Fruit fly (Drosophila melanogaster) whole organism, embryonic: Measurements from ENCODE around the gene Hs2st.

ENCODE experiments used
- Adf1 ChIP-seq: fragments of 200-800 bp; sonication (Bioruptor generic); IDR thresholded peaks from 2 replicates; pipeline ENCODE4 v1.3.6; 2022; ENCODE audit warnings: missing biosample characterization, missing genetic modification characterization
- Blimp-1 ChIP-seq: fragments of 200-800 bp; sonication (Bioruptor generic); optimal IDR thresholded peaks from 3 replicates; lab custom pipeline; 2018; ENCODE audit warnings: missing biosample characterization, missing genetic modification characterization, mild to moderate bottlenecking, moderate library complexity, missing genetic modification reagents
- CG10431 ChIP-seq: fragments of 200-800 bp; sonication (Bioruptor generic); optimal IDR thresholded peaks from 3 replicates; lab custom pipeline; 2018; ENCODE audit warnings: missing biosample characterization, mild to moderate bottlenecking, missing genetic modification characterization
- CG10543 ChIP-seq: fragments of 200-800 bp; sonication (Bioruptor generic); optimal IDR thresholded peaks from 3 replicates; lab custom pipeline; 2017; ENCODE audit warnings: missing biosample characterization, mild to moderate bottlenecking, missing genetic modification characterization, moderate library complexity
- CG11085 ChIP-seq: fragments of 200-800 bp; sonication (Bioruptor generic); IDR thresholded peaks from 2 replicates; pipeline ENCODE4 v1.3.6; 2022; ENCODE audit warnings: missing biosample characterization, missing genetic modification characterization
- CG12391 ChIP-seq: fragments of 200-800 bp; sonication (Bioruptor generic); optimal IDR thresholded peaks from 3 replicates; lab custom pipeline; 2018; ENCODE audit warnings: missing biosample characterization, mild to moderate bottlenecking, missing genetic modification characterization, moderate library complexity
- CG14050 ChIP-seq: fragments of 200-800 bp; sonication (Bioruptor generic); IDR thresholded peaks from 3 replicates; pipeline ENCODE4 v1.3.6; 2022; ENCODE audit warnings: missing biosample characterization, missing genetic modification characterization
- CG17359 ChIP-seq: fragments of 200-800 bp; sonication (Bioruptor generic); optimal IDR thresholded peaks from 3 replicates; lab custom pipeline; 2018; ENCODE audit warnings: missing biosample characterization, mild to moderate bottlenecking, missing genetic modification characterization, moderate library complexity
- CG2202 ChIP-seq: fragments of 200-800 bp; sonication (Bioruptor generic); optimal IDR thresholded peaks from 2 replicates; lab custom pipeline; 2018; ENCODE audit warnings: missing biosample characterization, mild to moderate bottlenecking, missing genetic modification characterization
- CG2875 ChIP-seq: fragments of 200-800 bp; sonication (Bioruptor generic); optimal IDR thresholded peaks from 2 replicates; lab custom pipeline; 2017; ENCODE audit warnings: missing biosample characterization, mild to moderate bottlenecking, missing genetic modification characterization, missing genetic modification reagents
- CG30403 ChIP-seq: fragments of 200-800 bp; sonication (Bioruptor generic); optimal IDR thresholded peaks from 3 replicates; lab custom pipeline; 2016; ENCODE audit warnings: missing biosample characterization, missing genetic modification characterization
- CG3281 ChIP-seq: fragments of 200-800 bp; sonication (Bioruptor generic); optimal IDR thresholded peaks from 3 replicates; lab custom pipeline; 2017; ENCODE audit warnings: missing biosample characterization, mild to moderate bottlenecking, missing genetic modification characterization
- CG33213 ChIP-seq: fragments of 200-800 bp; sonication (Bioruptor generic); optimal IDR thresholded peaks from 3 replicates; lab custom pipeline; 2016; ENCODE audit warnings: missing biosample characterization, missing genetic modification characterization
- CG34422 ChIP-seq: fragments of 200-800 bp; sonication (Bioruptor generic); IDR thresholded peaks from 3 replicates; pipeline ENCODE4 v1.3.6; 2022; ENCODE audit warnings: missing biosample characterization, missing genetic modification characterization
- CG6854 ChIP-seq: fragments of 200-800 bp; sonication (Bioruptor generic); optimal IDR thresholded peaks from 3 replicates; lab custom pipeline; 2017; ENCODE audit warnings: missing biosample characterization, mild to moderate bottlenecking, missing genetic modification characterization
- CG9609 ChIP-seq: fragments of 200-800 bp; sonication (Bioruptor generic); optimal IDR thresholded peaks from 3 replicates; lab custom pipeline; 2016; ENCODE audit warnings: missing biosample characterization, missing genetic modification characterization
- CG9797 ChIP-seq: fragments of 200-800 bp; sonication (Bioruptor generic); optimal IDR thresholded peaks from 3 replicates; lab custom pipeline; 2018; ENCODE audit warnings: missing biosample characterization, mild to moderate bottlenecking, missing genetic modification characterization
- CG9932 ChIP-seq: fragments of 200-800 bp; sonication (Bioruptor generic); IDR thresholded peaks from 2 replicates; pipeline ENCODE4 v1.3.6; 2022; ENCODE audit warnings: missing biosample characterization, missing genetic modification characterization
- CTCF ChIP-seq: fragments of 200-800 bp; sonication (Bioruptor generic); optimal IDR thresholded peaks from 2 replicates; lab custom pipeline; 2017; ENCODE audit warnings: missing biosample characterization, mild to moderate bottlenecking, missing genetic modification characterization, moderate library complexity
- Elba2 ChIP-seq: fragments of 200-800 bp; sonication (Bioruptor generic); optimal IDR thresholded peaks from 3 replicates; lab custom pipeline; 2016; ENCODE audit warnings: missing biosample characterization, missing genetic modification characterization
- Fer1 ChIP-seq: fragments of 200-800 bp; sonication (Bioruptor generic); optimal IDR thresholded peaks from 2 replicates; lab custom pipeline; 2017; ENCODE audit warnings: missing biosample characterization, mild to moderate bottlenecking, missing genetic modification characterization
- Fer3 ChIP-seq: fragments of 200-800 bp; sonication (Bioruptor generic); optimal IDR thresholded peaks from 2 replicates; lab custom pipeline; 2018; ENCODE audit warnings: missing biosample characterization, mild to moderate bottlenecking, missing genetic modification characterization, moderate library complexity
- GATAe ChIP-seq: fragments of 200-800 bp; sonication (Bioruptor generic); conservative IDR thresholded peaks from 2 replicates; pipeline ENCODE4 v1.3.6; 2022; ENCODE audit warnings: missing biosample characterization, missing genetic modification characterization
- Gug ChIP-seq: fragments of 200-800 bp; sonication (Bioruptor generic); IDR thresholded peaks from 4 replicates; pipeline ENCODE4 v1.3.6; 2022; ENCODE audit warnings: missing biosample characterization, missing genetic modification characterization
- Lim3 ChIP-seq: fragments of 200-800 bp; sonication (Bioruptor generic); IDR thresholded peaks from 2 replicates; pipeline ENCODE4 v1.3.6; 2022; ENCODE audit warnings: missing biosample characterization, missing genetic modification characterization
- Lpt ChIP-seq: fragments of >200 bp; optimal IDR thresholded peaks from 2 replicates; lab custom pipeline; 2018; ENCODE audit warnings: missing biosample characterization, missing genetic modification characterization
- MTF-1 ChIP-seq: fragments of 200-800 bp; sonication (Bioruptor generic); optimal IDR thresholded peaks from 2 replicates; lab custom pipeline; 2018; ENCODE audit warnings: missing biosample characterization, mild to moderate bottlenecking, missing genetic modification characterization, borderline replicate concordance
- Neu2 ChIP-seq: fragments of 200-800 bp; sonication (Bioruptor generic); optimal IDR thresholded peaks from 3 replicates; lab custom pipeline; 2016; ENCODE audit warnings: missing biosample characterization, missing genetic modification characterization, borderline replicate concordance
- Nf-YC ChIP-seq: fragments of 200-800 bp; optimal IDR thresholded peaks from 3 replicates; lab custom pipeline; 2019; ENCODE audit warnings: missing biosample characterization, mild to moderate bottlenecking, missing genetic modification characterization, moderate library complexity
- Optix ChIP-seq: fragments of 200-800 bp; sonication (Bioruptor generic); IDR thresholded peaks from 3 replicates; pipeline ENCODE4 v1.3.6; 2022; ENCODE audit warnings: missing biosample characterization, missing genetic modification characterization
- ac ChIP-seq: fragments of 200-800 bp; sonication (Bioruptor generic); optimal IDR thresholded peaks from 3 replicates; lab custom pipeline; 2017; ENCODE audit warnings: missing biosample characterization, mild to moderate bottlenecking, missing genetic modification characterization
- bsh ChIP-seq, 2 experiments: fragments of 200-800 bp; sonication (Bioruptor generic); optimal IDR thresholded peaks; 2 replicates each; lab custom pipeline; 2017 to 2018; ENCODE audit warnings: mild to moderate bottlenecking in 2 of 2, missing biosample characterization in 2 of 2, missing genetic modification characterization in 2 of 2, moderate library complexity in 1 of 2
- caup ChIP-seq: fragments of 200-800 bp; sonication (Bioruptor generic); optimal IDR thresholded peaks from 3 replicates; lab custom pipeline; 2017; ENCODE audit warnings: missing biosample characterization, mild to moderate bottlenecking, missing genetic modification characterization, moderate library complexity; ENCODE audit not compliant: severe bottlenecking
- fu2 ChIP-seq: fragments of 200-800 bp; sonication (Bioruptor generic); optimal IDR thresholded peaks from 2 replicates; lab custom pipeline; 2016; ENCODE audit warnings: missing biosample characterization, missing genetic modification characterization
- jing ChIP-seq: fragments of 200-800 bp; sonication (Bioruptor generic); optimal IDR thresholded peaks from 2 replicates; lab custom pipeline; 2018; ENCODE audit warnings: missing biosample characterization, mild to moderate bottlenecking, missing genetic modification characterization
- lov ChIP-seq, 2 experiments: fragments of 200-800 bp in 1 of 2; fragments of >200 bp in 1 of 2; sonication (Bioruptor generic) in 1 of 2; IDR thresholded peaks in 1 of 2; optimal IDR thresholded peaks in 1 of 2; 2 replicates in 1 of 2; 3 replicates in 1 of 2; pipeline versions ENCODE4 v1.3.6 to Lab custom; 2017 to 2022; ENCODE audit warnings: missing biosample characterization in 1 of 2, missing genetic modification characterization in 1 of 2
- nau ChIP-seq: fragments of 200-800 bp; sonication (Bioruptor generic); optimal IDR thresholded peaks from 3 replicates; lab custom pipeline; 2017; ENCODE audit warnings: missing biosample characterization, mild to moderate bottlenecking, missing genetic modification characterization, missing genetic modification reagents
- oc ChIP-seq: fragments of 200-800 bp; sonication (Bioruptor generic); optimal IDR thresholded peaks from 2 replicates; lab custom pipeline; 2018; ENCODE audit warnings: missing biosample characterization, mild to moderate bottlenecking, missing genetic modification characterization, moderate library complexity
- otp ChIP-seq: fragments of 200-800 bp; sonication (Bioruptor generic); IDR thresholded peaks from 3 replicates; pipeline ENCODE4, ENCODE4 v1.3.6; 2022; ENCODE audit warnings: missing biosample characterization, missing genetic modification characterization
- pb ChIP-seq: fragments of 200-800 bp; sonication (Bioruptor generic); optimal IDR thresholded peaks from 3 replicates; lab custom pipeline; 2016; ENCODE audit warnings: missing biosample characterization, missing genetic modification characterization
- pzg ChIP-seq: fragments of 200-800 bp; sonication (Bioruptor generic); optimal IDR thresholded peaks from 3 replicates; lab custom pipeline; 2018; ENCODE audit warnings: missing biosample characterization, mild to moderate bottlenecking, missing genetic modification characterization, moderate library complexity
- ranshi ChIP-seq: fragments of 200-800 bp; sonication (Bioruptor generic); IDR thresholded peaks from 2 replicates; pipeline ENCODE4 v1.3.6; 2022; ENCODE audit warnings: missing biosample characterization, missing genetic modification characterization
- tup ChIP-seq: fragments of 200-800 bp; sonication (Bioruptor generic); optimal IDR thresholded peaks from 2 replicates; lab custom pipeline; 2016; ENCODE audit warnings: missing biosample characterization, mild to moderate bottlenecking, missing genetic modification characterization, moderate library complexity
- usp ChIP-seq: fragments of >200 bp; optimal IDR thresholded peaks from 2 replicates; lab custom pipeline; 2017; ENCODE audit warnings: missing biosample characterization, missing genetic modification characterization
- z ChIP-seq: fragments of 200-800 bp; sonication (Bioruptor generic); IDR thresholded peaks from 3 replicates; pipeline ENCODE4 v1.3.6; 2022; ENCODE audit warnings: missing biosample characterization, missing genetic modification characterization

Gene Hs2st

dm6 chr2L:19439598-19440230 is 4.8 kb downstream of the Hs2st start (continued):
- TF ChIP-seq MTF-1 (GFP tag; lab: Kevin White, UChicago), result peak; percentile 27
- peak; percentile 52 for TF ChIP-seq CG6854 (GFP tag; lab: Kevin White, UChicago)
- TF ChIP-seq CG9609 (GFP tag; lab: Kevin White, UChicago), result peak; percentile 56
- TF ChIP-seq caup, result peak; percentile 69
- TF ChIP-seq Nf-YC (tag; lab: Kevin White, UChicago), result peak; percentile 8
- no peak for TF ChIP-seq GATAe (GFP tag; lab: Robert Waterston, UW)
- peak; percentile 65 for TF ChIP-seq CG3281 (GFP tag; lab: Kevin White, UChicago)
- peak; percentile 93 for TF ChIP-seq oc (tag; lab: Kevin White, UChicago)
- peak; percentile 82 for TF ChIP-seq Fer1 (GFP tag; lab: Kevin White, UChicago)
- TF ChIP-seq CG10431, result no peak
- TF ChIP-seq CG11085 (GFP tag; lab: Robert Waterston, UW), result no peak
- peak; percentile 5 for TF ChIP-seq CTCF (GFP tag; lab: Kevin White, UChicago)
- TF ChIP-seq Lpt (GFP tag; lab: Kevin White, UChicago), result no peak
- no peak for TF ChIP-seq CG9797 (GFP tag; lab: Kevin White, UChicago)
- no peak for TF ChIP-seq Elba2
- peak; percentile 33 for TF ChIP-seq CG10543 (GFP tag; lab: Kevin White, UChicago)
- peak; percentile 85 for TF ChIP-seq CG2875 (GFP tag; lab: Kevin White, UChicago)
- peak; percentile 50 for TF ChIP-seq CG33213 (GFP tag; lab: Kevin White, UChicago)
- TF ChIP-seq CG2202 (tag; lab: Kevin White, UChicago), result peak; percentile 15
- TF ChIP-seq tup (GFP tag; lab: Kevin White, UChicago), result peak; percentile 37
- TF ChIP-seq nau, result peak; percentile 57
- peak; percentile 66; the same call in 1 of the 2 replicates for TF ChIP-seq Lim3 (GFP tag; lab: Robert Waterston, UW)
- peak; percentile 88 for TF ChIP-seq jing (GFP tag; lab: Kevin White, UChicago)
- TF ChIP-seq pzg, result no peak
- TF ChIP-seq Neu2 (GFP tag; lab: Kevin White, UChicago), result peak; percentile 56
- TF ChIP-seq CG9932 (GFP tag; lab: Robert Waterston, UW), result peak; percentile 63
- peak; percentile 86 for TF ChIP-seq CG34422 (GFP tag; lab: Robert Waterston, UW)
- TF ChIP-seq ac, result peak; percentile 25
- no peak for TF ChIP-seq lov (optimal IDR thresholded peaks at IDR 0.05; lab: Kevin White, UChicago)
- TF ChIP-seq lov (GFP tag; IDR thresholded peaks at IDR 0.05; lab: Robert Waterston, UW), result peak; percentile 33; the same call in 1 of the 3 replicates
- peak; percentile 94 for TF ChIP-seq Blimp-1
- peak; percentile 83 for TF ChIP-seq otp (GFP tag; lab: Robert Waterston, UW)
- TF ChIP-seq Optix (GFP tag; lab: Robert Waterston, UW), result peak; percentile 78
- TF ChIP-seq usp (GFP tag; lab: Kevin White, UChicago), result no peak
- peak; percentile 44; the same call in 1 of the 2 replicates for TF ChIP-seq Adf1 (GFP tag; lab: Robert Waterston, UW)
- peak; percentile 78 for TF ChIP-seq CG12391 (tag; lab: Kevin White, UChicago)
- TF ChIP-seq pb, result peak; percentile 64
- peak in 1 of 2 experiments; percentile 77 for TF ChIP-seq bsh (GFP tag; optimal IDR thresholded peaks at IDR 0.05; lab: Kevin White, UChicago)
- peak; percentile 91 for TF ChIP-seq CG30403 (GFP tag; lab: Kevin White, UChicago)
- no peak for TF ChIP-seq z
- TF ChIP-seq CG17359 (tag; lab: Kevin White, UChicago), result peak; percentile 82
- TF ChIP-seq fu2 (GFP tag; lab: Kevin White, UChicago), result peak; percentile 13
- 0 out of 4 replicates have a peak, but pooled peaks have one; percentile 23 for TF ChIP-seq Gug (GFP tag; lab: Robert Waterston, UW)
- peak; percentile 93 for TF ChIP-seq ranshi (GFP tag; lab: Robert Waterston, UW)
- peak; percentile 67 for TF ChIP-seq Fer3 (tag; lab: Kevin White, UChicago)
- peak; percentile 93 for TF ChIP-seq CG14050
- TF ChIP-seq, all 482 proteins: peak for 367
